Worm (Caenorhabditis elegans) whole organism, L4 larva: ENCODE data around the gene bicd-1.

ENCODE experiments used
- Y48G9A.11 ChIP-seq: fragments of 200-800 bp; sonication (Bioruptor generic); IDR thresholded peaks from 2 replicates; pipeline ENCODE4 v1.3.6; 2022; ENCODE audit warnings: missing genetic modification reagents, missing genetic modification characterization, missing compliant biosample characterization
- Y75B8A.6 ChIP-seq: fragments of 200-800 bp; sonication (Bioruptor generic); IDR thresholded peaks from 2 replicates; pipeline ENCODE4 v1.3.6; 2022; ENCODE audit warnings: missing genetic modification reagents, missing genetic modification characterization, missing compliant biosample characterization
- fos-1 ChIP-seq: fragments of 150-350 bp; optimal IDR thresholded peaks from 2 replicates; lab custom pipeline; 2014; ENCODE audit warnings: missing biosample characterization, missing genetic modification characterization
- hlh-11 ChIP-seq: fragments of 200-800 bp; sonication (Bioruptor generic); optimal IDR thresholded peaks from 2 replicates; lab custom pipeline; 2018; ENCODE audit warnings: mild to moderate bottlenecking, missing genetic modification characterization, missing compliant biosample characterization
- lin-29 ChIP-seq: fragments of 200-800 bp; sonication (Bioruptor generic); IDR thresholded peaks from 2 replicates; pipeline ENCODE4 v1.3.6; 2022; ENCODE audit warnings: missing genetic modification reagents, missing genetic modification characterization, missing compliant biosample characterization
- lin-39 ChIP-seq: fragments of 150-350 bp; optimal IDR thresholded peaks from 2 replicates; lab custom pipeline; 2014; ENCODE audit warnings: missing biosample characterization, missing genetic modification reagents, missing genetic modification characterization
- mdt-29 ChIP-seq: fragments of 200-800 bp; sonication (Bioruptor generic); IDR thresholded peaks from 2 replicates; pipeline ENCODE4 v1.3.6; 2022; ENCODE audit warnings: missing genetic modification reagents, missing genetic modification characterization, missing compliant biosample characterization
- nhr-25 ChIP-seq: sonication (generic microtip); optimal IDR thresholded peaks from 2 replicates; lab custom pipeline; 2017; ENCODE audit warnings: missing genetic modification characterization, mild to moderate bottlenecking, missing compliant biosample characterization, antibody characterized with exemption, moderate library complexity, borderline replicate concordance; ENCODE audit not compliant: insufficient read depth
- nhr-28 ChIP-seq: fragments of 150-350 bp; optimal IDR thresholded peaks from 2 replicates; lab custom pipeline; 2014; ENCODE audit warnings: missing biosample characterization, missing genetic modification characterization
- nhr-77 ChIP-seq: fragments of 150-350 bp; optimal IDR thresholded peaks from 2 replicates; lab custom pipeline; 2014; ENCODE audit warnings: missing biosample characterization, missing genetic modification characterization
- spr-1 ChIP-seq: sonication (generic microtip); optimal IDR thresholded peaks from 2 replicates; lab custom pipeline; 2016; ENCODE audit warnings: mild to moderate bottlenecking, missing genetic modification characterization, missing compliant biosample characterization
- zfp-3 ChIP-seq: fragments of 200-800 bp; sonication (Bioruptor generic); conservative IDR thresholded peaks from 2 replicates; pipeline ENCODE4 v1.3.6; 2022; ENCODE audit warnings: missing genetic modification reagents, missing genetic modification characterization, missing compliant biosample characterization
- zip-2 ChIP-seq: fragments of 150-350 bp; optimal IDR thresholded peaks from 2 replicates; lab custom pipeline; 2014; ENCODE audit warnings: missing biosample characterization, missing genetic modification characterization

Gene bicd-1

ce11 chrIV:6519593-6519992 lies 52.5 kb downstream of the bicd-1 start, which contains the start of gene C01G5.9:
Gene C01G5.9, plus strand, starts transcription at chrIV:6519893.
- no peak for TF ChIP-seq hlh-11 (tag; lab: Kevin White, UChicago)
- TF ChIP-seq Y75B8A.6 (GFP tag; lab: Robert Waterston, UW) = no peak
- no peak for TF ChIP-seq lin-39
- TF ChIP-seq nhr-28 (tag; lab: Kevin White, UChicago) = no peak
- no peak for TF ChIP-seq spr-1 (tag; lab: Kevin White, UChicago)
- TF ChIP-seq mdt-29 (GFP tag; lab: Robert Waterston, UW) = no peak

DNA sequence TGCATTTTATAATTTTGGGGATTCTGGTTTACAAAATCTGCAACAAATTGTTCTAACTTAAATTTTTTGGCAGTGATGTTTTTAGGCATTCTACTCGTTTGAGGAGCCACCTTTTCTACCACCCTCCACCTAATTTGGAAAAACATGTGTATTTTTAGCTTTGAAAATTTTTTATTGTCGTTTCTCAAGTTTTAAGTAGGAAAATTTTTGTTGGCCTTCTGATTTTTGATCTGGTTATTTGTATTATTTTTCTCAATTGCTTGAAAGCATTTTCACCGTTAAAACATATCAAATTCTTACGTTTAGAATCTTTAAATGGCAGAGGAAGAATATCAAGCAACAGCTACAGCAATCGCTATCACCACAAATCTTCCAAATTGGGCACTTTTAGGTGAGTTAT lies 54.3 kb downstream of the bicd-1 start, which contains the start of gene C01G5.7:
Gene C01G5.7, plus strand, starts transcription at position 301 of the 400 bp plus-strand sequence.
- TF ChIP-seq fos-1 (tag; lab: Kevin White, UChicago) = no peak
- no peak for TF ChIP-seq zfp-3 (GFP tag; lab: Robert Waterston, UW)
- TF ChIP-seq Y75B8A.6 (GFP tag; lab: Robert Waterston, UW) = no peak
- TF ChIP-seq nhr-25 (tag; lab: Kevin White, UChicago) = no peak
- TF ChIP-seq nhr-77 (tag; lab: Kevin White, UChicago) = no peak
- no peak for TF ChIP-seq Y48G9A.11 (GFP tag; lab: Robert Waterston, UW)
- no peak for TF ChIP-seq zip-2 (tag; lab: Kevin White, UChicago)
- no peak for TF ChIP-seq lin-29 (GFP tag; lab: Robert Waterston, UW)
